Fruit fly (Drosophila melanogaster): ENCODE data around the gene Acbp6.

- TF ChIP-seq fd96Ca (GFP tag; IDR thresholded peaks at IDR 0.05) (no peak), rn (GFP tag; IDR thresholded peaks at IDR 0.05) (no peak), Pif1A (GFP tag; optimal IDR thresholded peaks at IDR 0.05) (no peak), CG13204 (GFP tag; optimal IDR thresholded peaks at IDR 0.05) (no peak)
Measured at dm6 chr3L:7105693-7106092, 23.0 kb upstream of the Acbp6 start.
